Worm (Caenorhabditis elegans) whole organism, L1 larva: Measurements from ENCODE around the gene T24A6.1.

Source experiments
- dpl-1 ChIP-seq, 3 experiments: fragments of 150-350 bp in 2 of 3; sonication (generic microtip) in 1 of 3; optimal IDR thresholded peaks; 2 replicates each; lab custom pipeline; 2014 to 2017; ENCODE audit warnings: missing biosample characterization in 3 of 3, missing genetic modification characterization in 3 of 3, missing genetic modification reagents in 3 of 3
- isw-1 ChIP-seq: fragments of 200-800 bp; sonication (Bioruptor generic); IDR thresholded peaks from 2 replicates; pipeline ENCODE4 v1.3.6; 2022; ENCODE audit warnings: missing genetic modification characterization, missing compliant biosample characterization
- lin-13 ChIP-seq: fragments of 150-350 bp; optimal IDR thresholded peaks from 2 replicates; lab custom pipeline; 2014; ENCODE audit warnings: missing biosample characterization, missing genetic modification reagents, missing genetic modification characterization
- nhr-11 ChIP-seq: fragments of 150-350 bp; optimal IDR thresholded peaks from 2 replicates; lab custom pipeline; 2014; ENCODE audit warnings: missing biosample characterization, missing genetic modification characterization

DNA sequence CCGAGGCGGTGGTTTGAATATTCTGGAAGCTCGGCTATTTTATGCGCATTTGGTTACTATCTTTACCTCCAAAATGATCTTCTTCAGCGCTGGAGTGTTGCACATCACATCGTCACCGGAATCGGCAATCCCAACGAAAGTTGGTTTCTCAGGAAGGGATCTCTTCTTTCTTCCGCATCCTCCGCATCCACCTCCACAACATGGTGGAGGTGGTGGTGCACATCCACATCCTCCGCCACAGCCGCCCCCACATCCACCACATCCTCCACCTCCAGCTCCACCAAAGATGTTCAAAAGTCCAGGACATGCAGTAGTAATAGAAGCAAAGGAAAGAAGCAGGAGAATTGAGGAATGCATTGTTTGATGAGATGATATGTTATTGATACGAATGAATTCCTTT is 1.4 kb upstream of the T24A6.1 start, which contains the start of gene grl-31:
- TF ChIP-seq isw-1 (GFP tag; lab: Robert Waterston, UW) (no peak), lin-13 (no peak), dpl-1 (GFP tag; optimal IDR thresholded peaks at IDR 0.05; lab: Kevin White, UChicago) (no peak), nhr-11 (no peak)
